Fruit fly (Drosophila melanogaster): Measurements from ENCODE around the gene CG3106.
A peak's percentile ranks its signal among the peaks of the same experiment; 100 is the strongest.

DNA sequence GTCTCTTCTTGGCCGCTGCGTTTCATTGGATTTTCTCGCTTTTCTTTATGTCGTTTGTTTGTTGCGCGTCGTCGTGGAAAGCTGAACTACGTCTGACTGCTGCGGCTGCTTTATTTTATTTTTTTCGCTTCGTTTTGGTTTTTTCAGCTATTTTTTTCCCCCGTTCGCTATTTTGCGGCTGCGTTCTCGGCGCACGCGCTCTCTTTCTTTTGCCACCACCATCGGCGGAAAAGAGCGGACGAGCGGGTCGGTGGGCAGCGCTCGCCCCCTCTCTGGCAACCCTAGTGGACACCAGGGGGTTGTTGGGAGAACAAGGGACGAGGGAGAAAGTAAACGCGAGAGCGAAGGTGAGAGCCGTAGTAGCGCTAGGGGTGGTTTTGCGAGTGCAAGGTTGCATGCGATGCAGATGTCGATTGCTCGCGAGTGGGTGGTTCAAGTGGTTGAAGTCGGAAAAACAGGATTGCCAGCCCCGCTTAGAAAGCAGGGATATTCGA lies 23.7 kb downstream of the CG3106 start:
- peak; percentile 43; the same call in 1 of the 3 replicates for TF ChIP-seq fd96Ca (GFP tag; IDR thresholded peaks at IDR 0.05)
- TF ChIP-seq EcR (GFP tag; optimal IDR thresholded peaks at IDR 0.05) = no peak
- TF ChIP-seq CG8159 (tag; optimal IDR thresholded peaks at IDR 0.05) = no peak
- TF ChIP-seq CG9948 (tag; optimal IDR thresholded peaks at IDR 0.05) = no peak
- no peak for TF ChIP-seq CG13204 (GFP tag; optimal IDR thresholded peaks at IDR 0.05)
- TF ChIP-seq CG32121 (GFP tag; IDR thresholded peaks at IDR 0.05) = peak; percentile 29; the same call in 1 of the 2 replicates
- peak; percentile 21; the same call in 1 of the 2 replicates for TF ChIP-seq Ets98B (GFP tag; IDR thresholded peaks at IDR 0.05)
- no peak for TF ChIP-seq rn (GFP tag; IDR thresholded peaks at IDR 0.05)
- no peak for TF ChIP-seq CG10348 (GFP tag; IDR thresholded peaks at IDR 0.05)
- no peak for TF ChIP-seq D1 (tag; optimal IDR thresholded peaks at IDR 0.05)
- no peak for TF ChIP-seq Pif1A (GFP tag; optimal IDR thresholded peaks at IDR 0.05)

All from whole organism, pupa.